Worm (Caenorhabditis elegans): Measurements from ENCODE around the gene Y57G11C.3.

DNA sequence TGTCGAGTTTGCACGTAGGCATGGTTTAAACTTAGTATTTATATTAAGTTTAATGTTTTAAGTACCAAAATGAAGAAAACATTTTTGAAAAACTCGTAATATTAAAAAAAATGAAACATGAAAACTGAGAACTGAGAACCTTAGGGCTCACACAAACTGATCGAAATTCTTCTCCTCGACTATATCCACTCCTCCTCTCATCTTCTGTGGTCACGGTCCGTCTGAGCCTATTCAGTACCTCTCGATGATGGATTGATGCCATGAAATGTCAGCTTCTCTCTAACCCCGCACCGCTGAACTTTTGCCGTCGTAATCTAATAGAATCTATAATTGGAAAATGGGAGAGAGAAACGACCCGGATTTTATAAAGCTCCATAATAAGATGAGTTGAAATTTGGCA, 16.5 kb downstream of the Y57G11C.3 start, which contains the start of gene nlp-56:
- no peak for TF ChIP-seq dao-5 (tag; optimal IDR thresholded peaks at IDR 0.05)
- no peak for TF ChIP-seq him-1 (tag; optimal IDR thresholded peaks at IDR 0.05)
- TF ChIP-seq W03F9.2 (tag; optimal IDR thresholded peaks at IDR 0.05), result no peak
